Worm (Caenorhabditis elegans): ENCODE results near the gene ttr-50.

DNA sequence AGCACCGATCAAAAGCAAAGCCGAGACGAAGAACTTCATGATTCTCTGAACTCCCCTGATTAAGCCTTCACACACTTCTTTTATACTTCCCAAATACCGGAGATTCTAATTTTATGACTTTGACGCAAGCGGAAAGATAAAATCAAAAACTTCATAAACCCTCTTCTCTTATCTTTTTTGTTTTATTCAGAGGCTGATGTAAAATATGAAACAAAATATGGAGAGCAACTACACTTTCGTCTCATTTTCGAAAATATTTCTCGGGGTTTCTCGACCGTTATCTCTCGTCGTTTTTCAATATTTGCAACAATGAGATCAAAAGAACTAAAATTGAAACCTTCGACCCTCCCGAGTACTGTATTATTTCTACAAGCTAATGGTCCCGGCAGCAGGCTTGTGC lies 17.8 kb downstream of the ttr-50 start, which contains the start of gene lys-4:
- TF ChIP-seq somi-1 (GFP tag; optimal IDR thresholded peaks at IDR 0.05) (no peak), unc-62 (GFP tag; optimal IDR thresholded peaks at IDR 0.05) (no peak), fkh-3 (tag; optimal IDR thresholded peaks at IDR 0.05) (no peak), F52B5.7 (tag; optimal IDR thresholded peaks at IDR 0.05) (no peak)

All from whole organism, young adult.